Fruit fly (Drosophila melanogaster) Kc167 (cell line): ENCODE data around the gene ckd.

Experiments
- Myc ChIP-seq: fragments of >200 bp; optimal IDR thresholded peaks from 2 replicates; lab custom pipeline; 2017; ENCODE audit warnings: missing external identifiers
- Sin3A ChIP-seq: fragments of >200 bp; optimal IDR thresholded peaks from 2 replicates; lab custom pipeline; 2018; ENCODE audit warnings: missing external identifiers
- h ChIP-seq: fragments of >200 bp; optimal IDR thresholded peaks from 3 replicates; lab custom pipeline; 2018; ENCODE audit warnings: missing external identifiers
- psq ChIP-seq: fragments of >200 bp; optimal IDR thresholded peaks from 2 replicates; lab custom pipeline; 2017; ENCODE audit warnings: missing external identifiers

dm6 chr3L:3208895-3209294, 48.8 kb upstream of the ckd start, which contains the start of the genes CG32269 and CG32270:
- TF ChIP-seq Myc (lab: Kevin White, UChicago) (no peak), psq (no peak), h (no peak), Sin3A (lab: Kevin White, UChicago) (no peak)
